Fruit fly (Drosophila melanogaster) whole organism, wandering third instar larva: Measurements from ENCODE around the gene Syx5.

Experiments used
- CG32264 ChIP-seq: fragments of 200-800 bp; sonication (Bioruptor generic); optimal IDR thresholded peaks from 2 replicates; lab custom pipeline; 2016; ENCODE audit warnings: missing biosample characterization, missing genetic modification characterization
- CG9705 ChIP-seq: fragments of 200-800 bp; sonication (Bioruptor generic); optimal IDR thresholded peaks from 2 replicates; lab custom pipeline; 2018; ENCODE audit warnings: missing biosample characterization, mild to moderate bottlenecking, missing genetic modification characterization
- CrebA ChIP-seq: fragments of 200-800 bp; sonication (Bioruptor generic); optimal IDR thresholded peaks from 2 replicates; lab custom pipeline; 2016; ENCODE audit warnings: missing biosample characterization, mild to moderate bottlenecking, missing genetic modification characterization, borderline replicate concordance
- Dif ChIP-seq: fragments of 200-275, 200-300 bp; sonication (Bioruptor generic); optimal IDR thresholded peaks from 2 replicates; lab custom pipeline; 2018; ENCODE audit warnings: missing biosample characterization, missing genetic modification characterization; ENCODE audit not compliant: partially characterized antibody
- GATAd ChIP-seq: sonication (Bioruptor generic); optimal IDR thresholded peaks from 2 replicates; lab custom pipeline; 2016; ENCODE audit warnings: missing biosample characterization, missing genetic modification characterization
- HLH106 ChIP-seq: fragments of 200-800 bp; optimal IDR thresholded peaks from 3 replicates; lab custom pipeline; 2019; ENCODE audit warnings: missing biosample characterization, mild to moderate bottlenecking, missing genetic modification characterization, moderate library complexity
- Hnf4 ChIP-seq: fragments of 200-800 bp; sonication (Bioruptor generic); optimal IDR thresholded peaks from 2 replicates; lab custom pipeline; 2016; ENCODE audit warnings: missing biosample characterization, mild to moderate bottlenecking, missing genetic modification characterization
- Hr78 ChIP-seq: fragments of >200 bp; optimal IDR thresholded peaks from 2 replicates; lab custom pipeline; 2017; ENCODE audit warnings: missing biosample characterization, missing genetic modification characterization
- Hr83 ChIP-seq: fragments of 200-300 bp; sonication (Bioruptor generic); optimal IDR thresholded peaks from 2 replicates; lab custom pipeline; 2016; ENCODE audit warnings: missing biosample characterization, mild to moderate bottlenecking, missing genetic modification characterization, moderate library complexity; ENCODE audit not compliant: poor library complexity, severe bottlenecking
- Jra ChIP-seq: sonication (Bioruptor generic); optimal IDR thresholded peaks from 2 replicates; lab custom pipeline; 2016; ENCODE audit warnings: missing biosample characterization, missing genetic modification characterization
- Mio ChIP-seq: sonication (Bioruptor generic); optimal IDR thresholded peaks from 2 replicates; lab custom pipeline; 2016; ENCODE audit warnings: missing biosample characterization, missing genetic modification characterization
- OdsH ChIP-seq: fragments of 200-800 bp; sonication (Bioruptor generic); optimal IDR thresholded peaks from 2 replicates; lab custom pipeline; 2016; ENCODE audit warnings: missing biosample characterization, mild to moderate bottlenecking, missing genetic modification characterization
- Rel ChIP-seq, 2 experiments: fragments of 200-800 bp; sonication (Bioruptor generic) in 1 of 2; optimal IDR thresholded peaks; 2 replicates in 1 of 2; 3 replicates in 1 of 2; lab custom pipeline; 2016 to 2019; ENCODE audit warnings: mild to moderate bottlenecking in 2 of 2, missing biosample characterization in 2 of 2, missing genetic modification characterization in 2 of 2, moderate library complexity in 1 of 2
- Sp1 ChIP-seq: fragments of 200-800 bp; sonication (Bioruptor generic); optimal IDR thresholded peaks from 3 replicates; lab custom pipeline; 2019; ENCODE audit warnings: missing biosample characterization, mild to moderate bottlenecking, missing genetic modification characterization, moderate library complexity
- Vsx2 ChIP-seq: fragments of 200-300, 225-300 bp; sonication (Bioruptor generic); optimal IDR thresholded peaks from 2 replicates; lab custom pipeline; 2018; ENCODE audit warnings: missing biosample characterization, missing genetic modification characterization; ENCODE audit not compliant: partially characterized antibody
- dl ChIP-seq, 2 experiments: fragments of 175-275, 200-275 bp in 1 of 2; fragments of 200-275 bp in 1 of 2; sonication (Bioruptor generic); optimal IDR thresholded peaks; lab custom pipeline; 2018; ENCODE audit warnings: mild to moderate bottlenecking in 2 of 2, missing biosample characterization in 2 of 2, missing genetic modification characterization in 2 of 2, moderate library complexity in 2 of 2; ENCODE audit not compliant: partially characterized antibody in 2 of 2, insufficient read depth in 1 of 2
- dsf ChIP-seq: sonication (Bioruptor generic); optimal IDR thresholded peaks from 2 replicates; lab custom pipeline; 2016; ENCODE audit warnings: missing biosample characterization, missing genetic modification characterization, borderline replicate concordance
- ey ChIP-seq: fragments of 200-800 bp; sonication (Bioruptor generic); optimal IDR thresholded peaks from 2 replicates; lab custom pipeline; 2016; ENCODE audit warnings: missing biosample characterization, missing genetic modification characterization
- foxo ChIP-seq, 2 experiments: fragments of 200-800 bp; sonication (Bioruptor generic); optimal IDR thresholded peaks; 2 replicates in 1 of 2; 3 replicates in 1 of 2; lab custom pipeline; 2016 to 2017; ENCODE audit warnings: missing biosample characterization in 2 of 2, missing genetic modification characterization in 2 of 2
- fru ChIP-seq: fragments of 200-800 bp; sonication (Bioruptor generic); optimal IDR thresholded peaks from 3 replicates; lab custom pipeline; 2016; ENCODE audit warnings: missing biosample characterization, mild to moderate bottlenecking, missing genetic modification characterization
- h ChIP-seq: fragments of 200-800 bp; sonication (Bioruptor generic); optimal IDR thresholded peaks from 3 replicates; lab custom pipeline; 2016; ENCODE audit warnings: missing biosample characterization, mild to moderate bottlenecking, missing genetic modification characterization
- pan ChIP-seq: fragments of >200 bp; optimal IDR thresholded peaks from 2 replicates; lab custom pipeline; 2017
- psq ChIP-seq: fragments of 200-800 bp; sonication (Bioruptor generic); optimal IDR thresholded peaks from 3 replicates; lab custom pipeline; 2017; ENCODE audit warnings: missing biosample characterization, mild to moderate bottlenecking, missing genetic modification characterization, moderate library complexity
- rgr ChIP-seq: fragments of 200-800 bp; sonication (Bioruptor generic); optimal IDR thresholded peaks from 3 replicates; lab custom pipeline; 2016; ENCODE audit warnings: missing biosample characterization, mild to moderate bottlenecking, missing genetic modification characterization
- sage ChIP-seq: fragments of 200-800 bp; sonication (Bioruptor generic); optimal IDR thresholded peaks from 2 replicates; lab custom pipeline; 2016; ENCODE audit warnings: missing biosample characterization, mild to moderate bottlenecking, missing genetic modification characterization
- tai ChIP-seq: sonication (Bioruptor generic); optimal IDR thresholded peaks from 2 replicates; lab custom pipeline; 2016; ENCODE audit warnings: missing biosample characterization, missing genetic modification characterization
- usp ChIP-seq: fragments of >200 bp; optimal IDR thresholded peaks from 2 replicates; lab custom pipeline; 2017; ENCODE audit warnings: missing biosample characterization, missing genetic modification characterization
- woc ChIP-seq: sonication (Bioruptor generic); optimal IDR thresholded peaks from 2 replicates; lab custom pipeline; 2016; ENCODE audit warnings: missing biosample characterization, mild to moderate bottlenecking, missing genetic modification characterization

Gene Syx5

DNA sequence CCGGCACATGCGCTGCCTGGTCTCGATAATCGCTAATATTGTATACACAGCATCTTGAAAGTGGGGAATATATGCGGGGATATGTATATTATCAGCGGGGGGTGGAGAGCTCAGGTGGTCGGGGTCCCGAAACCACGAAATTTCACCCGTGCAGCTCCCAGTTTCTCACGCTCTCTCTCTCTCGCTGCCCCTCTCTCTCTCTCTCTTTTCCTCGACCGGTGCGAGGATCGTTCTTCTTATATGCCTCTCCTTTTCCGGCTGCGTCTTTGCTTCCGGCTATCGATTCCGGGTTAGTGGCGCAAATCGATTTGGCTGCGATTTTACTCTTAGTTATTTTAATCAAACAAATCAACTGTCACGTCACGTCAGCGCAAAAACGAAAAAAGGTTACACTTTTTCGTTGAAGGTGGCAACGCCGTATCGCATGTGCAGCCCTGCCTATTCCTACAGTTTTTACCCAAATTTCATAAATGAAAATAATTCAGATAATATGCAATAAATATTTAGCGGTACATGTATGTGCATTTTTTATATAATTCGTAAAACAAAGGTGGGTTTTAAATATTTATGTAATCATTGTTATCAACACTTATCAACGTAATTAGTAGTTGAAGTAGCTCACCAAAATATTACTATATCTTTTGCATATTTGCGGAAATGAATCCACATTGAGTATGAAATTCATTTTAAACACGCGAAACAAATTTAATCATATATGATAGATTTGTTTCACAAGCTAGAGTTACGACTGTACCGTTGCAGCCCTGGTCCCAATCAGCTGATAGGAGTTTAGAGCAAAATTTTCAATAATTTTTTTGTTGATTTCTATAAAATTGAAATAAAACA, 7.5 kb upstream of the Syx5 start, which contains the start of the genes heix and CG17328 (continued):
- peak; percentile 20 for TF ChIP-seq Jra
- no peak for TF ChIP-seq Rel (GFP tag; optimal IDR thresholded peaks at IDR 0.05; lab: Kevin White, UChicago)
- peak; percentile 19 for TF ChIP-seq Rel (tag; optimal IDR thresholded peaks at IDR 0.05; lab: Kevin White, UChicago)
- TF ChIP-seq psq (GFP tag; lab: Kevin White, UChicago) = peak; percentile 59
- TF ChIP-seq sage (GFP tag; lab: Kevin White, UChicago) = no peak
- no peak for TF ChIP-seq fru (GFP tag; lab: Kevin White, UChicago)
- TF ChIP-seq dsf (GFP tag; lab: Kevin White, UChicago) = peak; percentile 31
- TF ChIP-seq h (GFP tag; lab: Kevin White, UChicago) = no peak
- no peak for TF ChIP-seq Vsx2
- no peak for TF ChIP-seq Hr83 (GFP tag; lab: Kevin White, UChicago)
- peak; percentile 66 for TF ChIP-seq OdsH (GFP tag; lab: Kevin White, UChicago)
- peak; percentile 81 for TF ChIP-seq HLH106 (tag; lab: Kevin White, UChicago)
- TF ChIP-seq woc (GFP tag; lab: Kevin White, UChicago) = peak; percentile 83

DNA sequence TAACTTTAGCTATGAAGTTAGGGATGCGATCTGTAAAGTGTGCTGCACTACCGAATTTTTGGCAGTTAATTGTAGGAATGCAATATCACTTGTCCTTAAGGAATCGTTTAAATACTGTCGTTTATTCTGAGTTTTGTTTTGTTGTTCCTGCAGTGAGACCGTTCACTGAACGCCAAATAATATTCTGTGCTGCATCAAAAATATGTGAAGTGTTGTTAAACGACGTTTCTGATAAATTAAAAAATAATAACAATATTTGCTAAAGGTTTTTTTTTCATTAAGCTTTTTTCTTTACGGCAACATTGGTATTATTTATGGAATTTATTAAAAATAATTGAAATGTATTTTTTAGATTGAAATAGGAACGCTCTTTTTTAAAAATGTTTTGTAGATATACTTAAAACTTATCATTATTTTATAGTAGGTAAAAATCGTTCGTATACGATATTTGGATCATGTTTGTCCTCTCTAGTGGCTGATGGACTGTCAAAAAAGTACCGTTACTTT, 4.3 kb upstream of the Syx5 start, which contains the start of gene GMF:
Gene GMF (minus strand): TSS at position 182 of the 507 bp plus-strand sequence.
- TF ChIP-seq Rel (GFP tag; optimal IDR thresholded peaks at IDR 0.05; lab: Kevin White, UChicago) (no peak), Rel (tag; optimal IDR thresholded peaks at IDR 0.05; lab: Kevin White, UChicago) (peak; percentile 20), woc (GFP tag; lab: Kevin White, UChicago) (peak; percentile 57), dl (GFP tag; optimal IDR thresholded peaks at IDR 0.05; lab: Kevin White, UChicago; ENCODE audit: insufficient read depth in 1 of 2, partially characterized antibody in 2 of 2) (no peak), tai (no peak), fru (GFP tag; lab: Kevin White, UChicago) (no peak), psq (GFP tag; lab: Kevin White, UChicago) (peak; percentile 21), sage (GFP tag; lab: Kevin White, UChicago) (no peak), rgr (GFP tag; lab: Kevin White, UChicago) (peak; percentile 64), HLH106 (tag; lab: Kevin White, UChicago) (peak; percentile 30), CG32264 (GFP tag; lab: Kevin White, UChicago) (no peak), Hr83 (GFP tag; lab: Kevin White, UChicago) (no peak), pan (lab: Kevin White, UChicago) (no peak), CrebA (no peak), Sp1 (GFP tag; lab: Kevin White, UChicago) (peak; percentile 51), CG9705 (GFP tag; lab: Kevin White, UChicago) (no peak), Hnf4 (peak; percentile 58), Jra (peak; percentile 67), foxo (GFP tag; optimal IDR thresholded peaks at IDR 0.05; lab: Kevin White, UChicago) (peak in 1 of 2 experiments; percentile 62), dsf (GFP tag; lab: Kevin White, UChicago) (peak; percentile 23), ey (GFP tag; lab: Kevin White, UChicago) (peak; percentile 19), h (GFP tag; lab: Kevin White, UChicago) (no peak)
- TF ChIP-seq, all 38 proteins: peak for 11

DNA sequence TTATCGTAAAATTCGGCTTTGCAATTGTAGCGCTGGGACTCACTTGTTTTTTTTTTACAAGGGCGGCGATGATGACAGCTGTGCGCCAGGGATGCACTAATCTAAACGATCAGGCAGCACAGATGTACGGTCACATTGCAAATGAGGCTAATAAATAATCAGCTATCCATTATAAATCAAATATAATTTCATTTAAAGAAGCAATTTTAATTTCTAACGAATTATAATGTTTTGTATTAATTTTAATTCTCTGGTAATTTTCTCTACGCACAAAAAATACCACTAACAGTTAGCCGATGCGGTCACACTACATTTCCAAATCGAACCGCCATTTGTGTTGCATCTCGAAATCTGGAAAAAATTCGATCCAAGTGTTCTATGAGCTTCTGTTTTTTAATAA, 3.5 kb downstream of the Syx5 start, which contains the start of the genes cni and fzy:
Gene cni (minus strand): TSS at position 79 of the 400 bp plus-strand sequence.
Gene fzy (plus strand): TSS at position 309 of the 400 bp plus-strand sequence.
- TF ChIP-seq Hr78 (GFP tag; lab: Kevin White, UChicago) = no peak
- no peak for TF ChIP-seq GATAd (GFP tag; lab: Kevin White, UChicago)
- TF ChIP-seq rgr (GFP tag; lab: Kevin White, UChicago) = peak; percentile 38
- TF ChIP-seq Hnf4 = peak; percentile 25
- TF ChIP-seq Vsx2 = no peak
- TF ChIP-seq Mio (GFP tag; lab: Kevin White, UChicago) = no peak
- TF ChIP-seq Hr83 (GFP tag; lab: Kevin White, UChicago) = peak; percentile 42
- no peak for TF ChIP-seq tai
- TF ChIP-seq foxo (GFP tag; optimal IDR thresholded peaks at IDR 0.05; lab: Kevin White, UChicago) = peak in 1 of 2 experiments; percentile 17
- no peak for TF ChIP-seq dsf (GFP tag; lab: Kevin White, UChicago)
- TF ChIP-seq Jra = peak; percentile 23
- no peak for TF ChIP-seq OdsH (GFP tag; lab: Kevin White, UChicago)
- no peak for TF ChIP-seq dl (GFP tag; optimal IDR thresholded peaks at IDR 0.05; lab: Kevin White, UChicago; ENCODE audit: insufficient read depth in 1 of 2, partially characterized antibody in 2 of 2)
- no peak for TF ChIP-seq usp
- no peak for TF ChIP-seq pan (lab: Kevin White, UChicago)
- no peak for TF ChIP-seq Sp1 (GFP tag; lab: Kevin White, UChicago)
- TF ChIP-seq sage (GFP tag; lab: Kevin White, UChicago) = peak; percentile 49
- no peak for TF ChIP-seq Rel (GFP tag; optimal IDR thresholded peaks at IDR 0.05; lab: Kevin White, UChicago)
- peak; percentile 99 for TF ChIP-seq Rel (tag; optimal IDR thresholded peaks at IDR 0.05; lab: Kevin White, UChicago)
- no peak for TF ChIP-seq Dif (GFP tag; lab: Kevin White, UChicago)
